Worm (Caenorhabditis elegans) whole organism, L4 larva: Measurements from ENCODE around the gene Y49F6B.14.

ENCODE experiments used
- ama-1 ChIP-seq: fragments of 150-350 bp; optimal IDR thresholded peaks from 2 replicates; lab custom pipeline; 2014; ENCODE audit warnings: inconsistent platforms, mixed read lengths
- dmd-9 ChIP-seq: fragments of 200-800 bp; sonication (Bioruptor generic); IDR thresholded peaks from 2 replicates; pipeline ENCODE4 v1.3.6; 2022; ENCODE audit warnings: missing genetic modification reagents, missing genetic modification characterization, missing compliant biosample characterization
- nhr-11 ChIP-seq: fragments of 150-350 bp; optimal IDR thresholded peaks from 2 replicates; lab custom pipeline; 2014; ENCODE audit warnings: missing biosample characterization, missing genetic modification characterization
- pha-4 ChIP-seq, 2 experiments: fragments of 150-350 bp in 1 of 2; fragments of 200-800 bp in 1 of 2; sonication (Bioruptor generic) in 1 of 2; IDR thresholded peaks in 1 of 2; optimal IDR thresholded peaks in 1 of 2; 2 replicates each; pipeline versions ENCODE4 v1.3.6 to Lab custom; 2014 to 2022; ENCODE audit warnings: missing genetic modification characterization in 2 of 2, missing genetic modification reagents in 2 of 2, missing biosample characterization in 1 of 2, missing compliant biosample characterization in 1 of 2
- set-16 ChIP-seq: fragments of 200-800 bp; sonication (Bioruptor generic); IDR thresholded peaks from 2 replicates; pipeline ENCODE4 v1.3.6; 2022; ENCODE audit warnings: missing genetic modification reagents, missing genetic modification characterization, missing compliant biosample characterization
- unc-62 ChIP-seq, 3 experiments: fragments of 150-350 bp in 1 of 3; sonication (generic microtip); optimal IDR thresholded peaks in 2 of 3; peaks in 1 of 3; 1 replicate in 1 of 3; 2 replicates in 2 of 3; lab custom pipeline; 2014 to 2017; ENCODE audit warnings: missing biosample characterization in 3 of 3, missing genetic modification characterization in 3 of 3, missing genetic modification reagents in 3 of 3, missing genotype in 1 of 3
- zip-2 ChIP-seq: fragments of 150-350 bp; optimal IDR thresholded peaks from 2 replicates; lab custom pipeline; 2014; ENCODE audit warnings: missing biosample characterization, missing genetic modification characterization
- ztf-7 ChIP-seq: fragments of 150-350 bp; optimal IDR thresholded peaks from 2 replicates; lab custom pipeline; 2014; ENCODE audit warnings: missing biosample characterization, missing genetic modification characterization

DNA sequence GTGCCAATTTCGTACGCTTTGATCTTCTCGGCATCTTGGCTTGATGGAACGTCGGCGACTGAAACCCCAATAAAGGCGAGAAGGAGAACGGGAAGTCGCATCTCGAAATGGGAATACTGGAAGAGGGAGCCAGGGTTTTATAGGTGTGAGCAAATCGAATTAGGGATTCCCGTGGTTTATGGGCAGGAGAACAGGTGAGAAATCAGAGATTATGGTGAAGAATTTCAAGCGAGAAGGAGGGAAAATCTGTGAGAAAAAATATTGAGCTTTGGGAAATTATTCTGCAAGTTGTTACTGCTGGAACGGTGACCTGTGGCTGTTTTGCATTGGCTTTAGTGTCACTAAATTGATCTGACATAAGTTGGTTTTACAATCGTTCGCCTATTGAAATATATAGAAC is 43.7 kb downstream of the Y49F6B.14 start, which contains the start of gene Y49F6B.13:
- TF ChIP-seq pha-4 (GFP tag; IDR thresholded peaks at IDR 0.05; lab: Robert Waterston, UW): no peak
- TF ChIP-seq pha-4 (tag; optimal IDR thresholded peaks at IDR 0.05; lab: Kevin White, UChicago): no peak
- no peak for TF ChIP-seq ztf-7 (tag; lab: Kevin White, UChicago)
- no peak for TF ChIP-seq set-16 (GFP tag; lab: Robert Waterston, UW)
- TF ChIP-seq ama-1 (lab: Kevin White, UChicago): no peak
- TF ChIP-seq zip-2 (tag; lab: Kevin White, UChicago): no peak
- TF ChIP-seq dmd-9 (GFP tag; lab: Robert Waterston, UW): no peak
- no peak for TF ChIP-seq unc-62 (GFP tag; optimal IDR thresholded peaks at IDR 0.05 in 1 of 2; lab: Kevin White, UChicago)
- no peak for TF ChIP-seq unc-62 (tag; optimal IDR thresholded peaks at IDR 0.05; lab: Kevin White, UChicago)
- TF ChIP-seq nhr-11 (tag; lab: Kevin White, UChicago): no peak
